Worm (Caenorhabditis elegans) whole organism, L2 larva: Measurements from ENCODE around the gene dop-6.
A peak's percentile ranks its signal among the peaks of the same experiment; 100 is the strongest.

Experiments used
- C34F6.9 ChIP-seq: fragments of 150-350 bp; optimal IDR thresholded peaks from 2 replicates; lab custom pipeline; 2014; ENCODE audit warnings: missing biosample characterization, missing genetic modification characterization
- R02D3.7 ChIP-seq: fragments of 150-350 bp; optimal IDR thresholded peaks from 2 replicates; lab custom pipeline; 2014; ENCODE audit warnings: missing biosample characterization, missing genetic modification characterization
- Y55F3AM.14 ChIP-seq: fragments of 200-800 bp; sonication (Bioruptor generic); optimal IDR thresholded peaks from 2 replicates; lab custom pipeline; 2018; ENCODE audit warnings: mild to moderate bottlenecking, missing genetic modification characterization, missing compliant biosample characterization
- alr-1 ChIP-seq: fragments of 150-350 bp; optimal IDR thresholded peaks from 2 replicates; lab custom pipeline; 2014; ENCODE audit warnings: missing biosample characterization, missing genetic modification characterization
- aly-2 ChIP-seq: fragments of 150-350 bp; optimal IDR thresholded peaks from 2 replicates; lab custom pipeline; 2014; ENCODE audit warnings: missing biosample characterization, missing genetic modification characterization
- ama-1 ChIP-seq: fragments of 150-350 bp; optimal IDR thresholded peaks from 2 replicates; lab custom pipeline; 2018; ENCODE audit warnings: inconsistent platforms
- blmp-1 ChIP-seq: sonication (generic microtip); optimal IDR thresholded peaks from 2 replicates; lab custom pipeline; 2017; ENCODE audit warnings: missing genetic modification characterization, mild to moderate bottlenecking, missing compliant biosample characterization, antibody characterized with exemption, moderate library complexity; ENCODE audit not compliant: insufficient read depth
- ceh-16 ChIP-seq: fragments of 150-350 bp; optimal IDR thresholded peaks from 2 replicates; lab custom pipeline; 2014; ENCODE audit warnings: missing biosample characterization, missing genetic modification characterization
- ceh-82 ChIP-seq: fragments of 150-350 bp; optimal IDR thresholded peaks from 2 replicates; lab custom pipeline; 2014; ENCODE audit warnings: missing biosample characterization, missing genetic modification characterization
- crh-2 ChIP-seq: sonication (generic microtip); optimal IDR thresholded peaks from 2 replicates; lab custom pipeline; 2017; ENCODE audit warnings: missing biosample characterization, missing genetic modification characterization
- dmd-4 ChIP-seq: sonication (generic microtip); optimal IDR thresholded peaks from 2 replicates; lab custom pipeline; 2017; ENCODE audit warnings: missing biosample characterization, missing genetic modification characterization
- egl-27 ChIP-seq: sonication (generic microtip); optimal IDR thresholded peaks from 3 replicates; lab custom pipeline; 2017; ENCODE audit warnings: missing biosample characterization, missing genetic modification reagents, missing genetic modification characterization
- elt-1 ChIP-seq: fragments of 150-350 bp; optimal IDR thresholded peaks from 2 replicates; lab custom pipeline; 2014; ENCODE audit warnings: missing biosample characterization, missing genetic modification characterization
- fos-1 ChIP-seq: fragments of 150-350 bp; optimal IDR thresholded peaks from 2 replicates; lab custom pipeline; 2014; ENCODE audit warnings: missing biosample characterization, missing genetic modification characterization
- gmeb-1 ChIP-seq: fragments of 150-350 bp; optimal IDR thresholded peaks from 2 replicates; lab custom pipeline; 2014; ENCODE audit warnings: missing biosample characterization, missing genetic modification characterization
- lin-11 ChIP-seq: fragments of 150-350 bp; sonication (generic microtip); optimal IDR thresholded peaks from 2 replicates; lab custom pipeline; 2014; ENCODE audit warnings: missing biosample characterization, missing genetic modification characterization, inconsistent platforms, mixed read lengths
- lin-39 ChIP-seq: fragments of 150-350 bp; optimal IDR thresholded peaks from 2 replicates; lab custom pipeline; 2014; ENCODE audit warnings: missing biosample characterization, missing genetic modification reagents, missing genetic modification characterization
- mdl-1 ChIP-seq, 2 experiments: fragments of 150-350 bp in 1 of 2; sonication (generic microtip) in 1 of 2; optimal IDR thresholded peaks; 2 replicates each; lab custom pipeline; 2017; ENCODE audit warnings: missing biosample characterization in 2 of 2, missing genetic modification characterization in 2 of 2
- nhr-129 ChIP-seq: fragments of 150-350 bp; optimal IDR thresholded peaks from 2 replicates; lab custom pipeline; 2014; ENCODE audit warnings: missing biosample characterization, missing genetic modification characterization
- nhr-21 ChIP-seq: fragments of 150-350 bp; optimal IDR thresholded peaks from 2 replicates; lab custom pipeline; 2014; ENCODE audit warnings: missing biosample characterization, missing genetic modification characterization
- nhr-23 ChIP-seq: fragments of 150-350 bp; optimal IDR thresholded peaks from 2 replicates; lab custom pipeline; 2014; ENCODE audit warnings: missing biosample characterization, missing genetic modification reagents, missing genetic modification characterization
- nhr-237 ChIP-seq: fragments of 150-350 bp; optimal IDR thresholded peaks from 2 replicates; lab custom pipeline; 2014; ENCODE audit warnings: missing biosample characterization, missing genetic modification characterization
- skn-1 ChIP-seq: sonication (generic microtip); optimal IDR thresholded peaks from 2 replicates; lab custom pipeline; 2017; ENCODE audit warnings: missing biosample characterization, missing genetic modification characterization
- sma-3 ChIP-seq: sonication (generic microtip); optimal IDR thresholded peaks from 2 replicates; lab custom pipeline; 2016; ENCODE audit warnings: missing genetic modification reagents, missing genetic modification characterization, missing compliant biosample characterization
- sma-9 ChIP-seq, 2 experiments: fragments of 150-350 bp in 1 of 2; sonication (generic microtip) in 1 of 2; optimal IDR thresholded peaks; 2 replicates each; lab custom pipeline; 2014 to 2016; ENCODE audit warnings: missing genetic modification characterization in 2 of 2, mild to moderate bottlenecking in 1 of 2, missing biosample characterization in 1 of 2, missing compliant biosample characterization in 1 of 2, missing genetic modification reagents in 1 of 2, moderate library complexity in 1 of 2
- snpc-4 ChIP-seq: fragments of 150-350 bp; optimal IDR thresholded peaks from 2 replicates; lab custom pipeline; 2014; ENCODE audit warnings: missing biosample characterization, missing genetic modification characterization
- unc-55 ChIP-seq: fragments of 150-350 bp; sonication (generic microtip); optimal IDR thresholded peaks from 3 replicates; lab custom pipeline; 2014; ENCODE audit warnings: missing biosample characterization, missing genetic modification reagents, missing genetic modification characterization
- unc-62 ChIP-seq: fragments of 150-350 bp; optimal IDR thresholded peaks from 2 replicates; lab custom pipeline; 2014; ENCODE audit warnings: missing biosample characterization, missing genetic modification reagents, missing genetic modification characterization
- ztf-1 ChIP-seq: fragments of 200-800 bp; sonication (Bioruptor generic); conservative IDR thresholded peaks from 2 replicates; pipeline ENCODE4 v1.3.6; 2022; ENCODE audit warnings: missing genetic modification characterization, missing compliant biosample characterization
- ztf-11 ChIP-seq: sonication (generic microtip); optimal IDR thresholded peaks from 2 replicates; lab custom pipeline; 2017; ENCODE audit warnings: missing biosample characterization, missing genetic modification characterization
- ztf-4 ChIP-seq: fragments of 150-350 bp; optimal IDR thresholded peaks from 2 replicates; lab custom pipeline; 2014; ENCODE audit warnings: missing biosample characterization, missing genetic modification characterization

Gene dop-6

DNA sequence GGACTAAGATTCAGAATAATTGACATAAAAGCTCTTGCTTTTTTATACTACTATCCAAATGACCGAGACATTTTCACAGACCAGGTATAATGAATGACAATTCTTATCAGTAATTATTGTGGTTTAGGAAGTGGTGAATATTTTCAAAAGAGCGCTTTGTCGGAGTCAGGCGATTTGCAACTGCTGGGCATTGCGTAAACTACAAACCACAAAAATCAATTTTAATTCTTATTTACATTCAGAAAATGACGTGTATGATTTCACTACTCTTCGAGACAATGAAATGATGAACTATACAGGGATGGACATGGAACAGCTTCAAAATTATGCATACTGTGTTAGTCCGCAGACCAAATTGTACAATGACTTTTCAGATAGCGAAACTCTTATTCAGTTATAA lies 36.2 kb upstream of the dop-6 start:
- peak; percentile 9 for TF ChIP-seq crh-2
- TF ChIP-seq alr-1 (tag; lab: Kevin White, UChicago): no peak
- TF ChIP-seq nhr-23 (tag; lab: Kevin White, UChicago): no peak
- no peak for TF ChIP-seq ama-1 (lab: Kevin White, UChicago)
- no peak for TF ChIP-seq nhr-21 (tag; lab: Kevin White, UChicago)
- TF ChIP-seq fos-1 (tag; lab: Kevin White, UChicago): peak; percentile 68
- TF ChIP-seq snpc-4 (tag; lab: Kevin White, UChicago): no peak
- peak; percentile 32 for TF ChIP-seq sma-9 (GFP tag; optimal IDR thresholded peaks at IDR 0.05; lab: Kevin White, UChicago)
- no peak for TF ChIP-seq sma-9 (tag; optimal IDR thresholded peaks at IDR 0.05; lab: Kevin White, UChicago)
- no peak for TF ChIP-seq ztf-4

- TF ChIP-seq ztf-11 (no peak), unc-55 (GFP tag; lab: Kevin White, UChicago) (peak; percentile 8), fos-1 (tag; lab: Kevin White, UChicago) (no peak), snpc-4 (tag; lab: Kevin White, UChicago) (no peak), lin-39 (tag; lab: Kevin White, UChicago) (no peak), unc-62 (no peak), C34F6.9 (tag; lab: Kevin White, UChicago) (peak; percentile 15)
Observed at ce11 chrX:4285669-4286174, 34.9 kb upstream of the dop-6 start, which contains the start of gene cka-2. Gene cka-2, plus strand, starts transcription at chrX:4286124.

DNA sequence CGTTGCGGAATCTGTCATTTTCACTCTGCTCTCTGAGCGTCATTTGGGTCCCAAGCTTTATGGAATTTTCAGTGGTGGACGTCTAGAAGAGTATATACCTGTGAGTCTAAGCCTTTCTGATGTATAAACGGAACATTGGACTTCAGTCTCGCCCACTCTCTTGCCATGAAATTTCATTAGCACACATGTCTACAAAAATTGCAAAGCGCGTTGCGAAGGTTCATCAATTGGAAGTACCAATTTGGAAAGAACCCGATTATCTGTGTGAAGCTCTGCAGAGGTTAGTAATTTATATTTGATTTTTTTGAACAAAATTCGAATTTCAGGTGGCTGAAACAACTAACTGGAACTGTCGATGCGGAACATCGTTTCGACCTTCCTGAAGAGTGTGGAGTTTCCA lies 30.9 kb upstream of the dop-6 start:
- TF ChIP-seq Y55F3AM.14 (GFP tag; lab: Kevin White, UChicago) (no peak), unc-62 (no peak), nhr-129 (tag; lab: Kevin White, UChicago) (no peak)
- TF ChIP-seq, all 48 proteins: peak for 0

- TF ChIP-seq nhr-129 (tag; lab: Kevin White, UChicago) (peak; percentile 42), Y55F3AM.14 (GFP tag; lab: Kevin White, UChicago) (no peak), fos-1 (tag; lab: Kevin White, UChicago) (peak; percentile 22), sma-9 (GFP tag; optimal IDR thresholded peaks at IDR 0.05; lab: Kevin White, UChicago) (peak; percentile 16), sma-9 (tag; optimal IDR thresholded peaks at IDR 0.05; lab: Kevin White, UChicago) (no peak)
Observed at ce11 chrX:4294957-4295356, 25.7 kb upstream of the dop-6 start.

DNA sequence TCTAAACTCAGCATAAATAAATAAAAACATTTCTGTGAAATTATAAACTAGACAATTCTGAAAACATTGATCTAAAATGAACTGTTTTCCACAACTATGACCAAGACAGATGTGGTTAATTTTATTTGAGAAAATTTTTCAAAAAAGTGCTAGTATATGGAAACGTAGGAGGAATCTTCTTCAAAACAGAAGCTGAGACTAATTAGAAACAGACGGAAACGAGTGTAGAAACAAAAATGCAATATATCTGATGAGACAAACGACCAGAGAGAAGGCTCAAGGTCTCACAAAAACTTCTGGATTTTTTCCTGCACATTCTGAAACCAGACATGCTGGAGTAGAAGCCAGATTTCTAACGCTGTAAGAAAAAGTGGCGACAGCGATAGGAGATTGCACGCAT lies 24.7 kb upstream of the dop-6 start:
- TF ChIP-seq lin-11 (tag; lab: Kevin White, UChicago) (no peak), R02D3.7 (no peak), sma-3 (GFP tag; lab: Kevin White, UChicago) (no peak), blmp-1 (tag; lab: Kevin White, UChicago) (no peak), Y55F3AM.14 (GFP tag; lab: Kevin White, UChicago) (no peak), ceh-16 (tag; lab: Kevin White, UChicago) (no peak), gmeb-1 (tag; lab: Kevin White, UChicago) (no peak), mdl-1 (tag; optimal IDR thresholded peaks at IDR 0.05; lab: Kevin White, UChicago) (no peak), ceh-82 (tag; lab: Kevin White, UChicago) (no peak), aly-2 (tag; lab: Kevin White, UChicago) (no peak), elt-1 (tag; lab: Kevin White, UChicago) (no peak), skn-1 (no peak), egl-27 (no peak)

ce11 chrX:4297452-4297851 lies 23.2 kb upstream of the dop-6 start, which contains the start of gene paf-2:
Gene paf-2, minus strand, starts transcription at chrX:4297741.
- TF ChIP-seq nhr-237 (tag; lab: Kevin White, UChicago): no peak
- peak; percentile 5 for TF ChIP-seq nhr-129 (tag; lab: Kevin White, UChicago)
- no peak for TF ChIP-seq ztf-4
- peak; percentile 8 for TF ChIP-seq lin-11 (tag; lab: Kevin White, UChicago)
- TF ChIP-seq nhr-23 (tag; lab: Kevin White, UChicago): no peak
- no peak for TF ChIP-seq dmd-4 (tag; lab: Kevin White, UChicago)
- peak; percentile 25 for TF ChIP-seq unc-55 (GFP tag; lab: Kevin White, UChicago)
- no peak for TF ChIP-seq ztf-1 (GFP tag; lab: Robert Waterston, UW)
- TF ChIP-seq R02D3.7: no peak
